Worm (Caenorhabditis elegans) whole organism, L4/young adult: Measurements from ENCODE around the gene snn-1.

Experiments used
- W03F9.2 ChIP-seq: fragments of 150-350 bp; optimal IDR thresholded peaks from 2 replicates; lab custom pipeline; 2014; ENCODE audit warnings: missing biosample characterization, missing genetic modification characterization
- dao-5 ChIP-seq: sonication (generic microtip); optimal IDR thresholded peaks from 2 replicates; lab custom pipeline; 2016; ENCODE audit warnings: missing genotype, missing genetic modification characterization, moderate library complexity, missing compliant biosample characterization
- him-1 ChIP-seq: sonication (generic microtip); optimal IDR thresholded peaks from 2 replicates; lab custom pipeline; 2016; ENCODE audit warnings: missing genotype, missing genetic modification reagents, missing genetic modification characterization, missing compliant biosample characterization

The snn-1 gene

DNA sequence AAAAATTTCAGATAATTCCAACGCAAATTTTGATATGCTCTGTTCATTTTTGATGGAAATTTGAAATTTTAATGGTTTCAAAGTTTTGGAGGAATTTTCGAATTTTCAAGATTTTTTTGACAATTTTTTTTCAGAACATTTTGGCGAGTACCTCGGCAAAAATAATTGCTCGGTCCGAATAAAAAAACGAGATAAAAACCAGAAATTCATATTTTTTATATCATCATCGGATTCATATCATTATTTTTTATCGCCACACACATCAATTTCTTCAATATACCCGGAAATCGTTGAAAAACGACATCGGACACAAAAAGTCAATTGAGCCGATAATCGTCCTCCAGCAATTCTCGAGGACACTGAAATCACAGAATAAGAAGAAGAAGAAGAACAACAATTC lies 23.1 kb downstream of the snn-1 start:
- no peak for TF ChIP-seq him-1 (tag; lab: Kevin White, UChicago)
- TF ChIP-seq dao-5, result no peak
- TF ChIP-seq W03F9.2, result no peak

DNA sequence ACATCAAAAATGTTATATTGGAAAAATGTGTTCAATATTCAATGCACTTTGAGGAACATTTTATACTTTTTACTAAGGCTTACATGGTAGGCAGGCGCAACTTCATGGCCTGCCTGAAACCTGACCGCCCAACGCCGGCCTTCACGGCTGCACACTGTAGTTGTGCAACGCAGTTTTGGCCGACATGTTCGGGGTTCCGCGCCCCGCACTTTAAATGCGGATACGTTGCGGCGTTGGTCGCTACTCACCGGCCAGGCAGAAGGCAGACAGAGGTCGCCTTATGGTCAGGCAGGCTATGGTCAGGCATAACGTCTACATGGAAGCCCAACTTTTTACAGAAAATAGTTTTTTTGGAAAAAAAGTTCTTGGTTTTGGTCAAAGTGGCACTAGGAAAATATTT lies 24.2 kb downstream of the snn-1 start:
- TF ChIP-seq W03F9.2, result no peak
- TF ChIP-seq him-1 (tag; lab: Kevin White, UChicago), result no peak
- no peak for TF ChIP-seq dao-5

DNA sequence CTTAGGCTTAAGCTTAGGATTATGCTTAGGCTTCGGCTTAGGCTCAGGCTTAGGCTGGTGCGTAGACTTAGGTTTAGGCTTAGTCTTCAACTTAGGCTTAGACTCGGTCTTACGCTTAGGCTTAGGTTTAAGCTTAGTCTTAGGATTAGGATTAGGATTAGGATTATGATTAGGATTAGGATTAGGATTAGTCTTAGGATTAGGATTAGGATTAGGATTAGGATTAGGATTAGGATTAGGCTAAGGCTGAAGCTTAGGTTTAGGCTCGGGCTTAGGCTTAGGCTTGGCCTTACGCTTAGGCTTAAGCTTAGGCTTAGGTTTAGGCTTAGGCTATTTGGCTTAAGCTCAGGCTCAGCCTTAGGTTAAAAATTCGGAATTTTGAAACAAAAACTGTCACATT lies 29.8 kb downstream of the snn-1 start:
- no peak for TF ChIP-seq dao-5
- no peak for TF ChIP-seq him-1 (tag; lab: Kevin White, UChicago)
- TF ChIP-seq W03F9.2, result no peak

DNA sequence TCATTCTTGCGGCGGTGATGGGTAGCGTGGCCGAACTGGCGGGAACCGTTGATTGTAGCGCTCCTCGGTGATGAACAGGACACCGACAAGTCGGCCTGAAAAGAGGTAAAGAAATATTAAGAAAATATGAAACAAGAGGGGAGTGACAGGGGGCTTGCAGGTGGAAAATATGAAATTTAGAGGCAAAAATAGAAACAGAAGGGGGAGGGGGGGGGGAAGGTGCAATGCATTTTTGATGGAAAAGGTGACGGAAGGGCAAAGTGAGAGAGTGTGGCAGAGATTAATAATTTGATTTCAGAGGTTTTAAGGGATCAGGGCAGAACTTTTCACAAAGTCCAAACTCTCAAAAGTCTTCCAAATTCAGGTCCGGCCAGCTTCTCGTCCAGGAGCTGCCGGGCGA lies 33.4 kb downstream of the snn-1 start, which contains the start of gene frpr-19:
Gene frpr-19, minus strand, starts transcription at position 101 of the 400 bp plus-strand sequence.
- TF ChIP-seq W03F9.2 (no peak), dao-5 (no peak), him-1 (tag; lab: Kevin White, UChicago) (no peak)

DNA sequence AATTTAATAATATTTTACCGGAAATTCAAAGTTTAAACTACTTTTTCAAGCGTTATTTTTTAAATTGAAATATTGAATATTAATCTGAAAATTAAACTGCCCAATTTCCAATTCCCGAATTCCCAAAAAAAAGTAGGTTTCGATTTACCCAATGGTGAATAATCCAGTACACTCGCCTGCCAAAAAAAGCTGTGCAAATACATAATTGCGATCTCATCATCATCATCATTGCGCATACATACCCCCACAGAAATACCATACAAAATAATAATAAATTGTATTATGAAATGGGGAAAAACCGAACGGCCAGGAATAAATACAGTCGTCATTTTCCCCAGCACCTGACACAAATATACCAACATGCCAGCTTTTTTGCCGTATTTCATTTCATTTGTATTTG lies 43.1 kb downstream of the snn-1 start, which contains the start of gene Y41D4A.1:
Gene Y41D4A.1, plus strand, starts transcription at position 301 of the 400 bp plus-strand sequence.
- TF ChIP-seq W03F9.2 (no peak), dao-5 (no peak), him-1 (tag; lab: Kevin White, UChicago) (no peak)

DNA sequence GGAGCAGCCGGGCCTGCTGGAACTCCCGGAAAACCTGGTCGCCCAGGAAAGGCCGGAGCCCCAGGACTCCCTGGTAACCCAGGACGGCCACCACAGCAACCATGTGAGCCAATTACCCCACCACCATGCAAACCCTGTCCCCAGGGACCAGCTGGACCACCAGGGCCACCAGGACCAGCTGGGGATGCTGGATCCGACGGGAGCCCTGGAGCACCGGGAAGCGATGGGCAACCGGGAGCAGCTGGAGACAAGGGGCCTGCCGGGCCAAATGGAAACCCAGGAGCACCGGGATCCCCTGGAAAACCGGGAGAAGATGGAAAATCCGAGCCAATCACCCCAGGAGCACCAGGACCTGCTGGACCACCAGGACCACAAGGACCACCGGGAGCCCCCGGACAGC lies 45.8 kb downstream of the snn-1 start:
- TF ChIP-seq him-1 (tag; lab: Kevin White, UChicago) (no peak), W03F9.2 (no peak), dao-5 (no peak)

DNA sequence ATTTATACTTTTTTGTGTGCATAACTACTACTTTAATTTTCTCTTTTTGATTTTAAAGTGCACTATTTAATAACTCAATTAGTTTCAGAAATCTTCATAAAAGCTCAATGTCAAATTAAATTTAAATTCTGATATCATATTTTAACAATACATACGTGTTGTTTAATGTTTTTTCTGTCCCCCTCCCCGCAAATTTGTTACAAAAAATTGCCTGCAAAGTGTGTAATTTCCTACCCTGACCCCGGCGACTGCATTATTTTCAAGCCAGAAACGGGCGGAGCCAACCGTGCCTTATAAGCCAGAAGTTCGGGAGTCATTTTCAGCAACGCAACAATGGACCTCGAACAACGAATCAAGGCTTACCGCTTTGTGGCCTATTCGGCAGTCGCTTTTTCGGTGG lies 46.6 kb downstream of the snn-1 start, which contains the start of gene col-108:
Gene col-108, plus strand, starts transcription at position 301 of the 400 bp plus-strand sequence.
- TF ChIP-seq dao-5 (no peak), him-1 (tag; lab: Kevin White, UChicago) (no peak), W03F9.2 (no peak)

DNA sequence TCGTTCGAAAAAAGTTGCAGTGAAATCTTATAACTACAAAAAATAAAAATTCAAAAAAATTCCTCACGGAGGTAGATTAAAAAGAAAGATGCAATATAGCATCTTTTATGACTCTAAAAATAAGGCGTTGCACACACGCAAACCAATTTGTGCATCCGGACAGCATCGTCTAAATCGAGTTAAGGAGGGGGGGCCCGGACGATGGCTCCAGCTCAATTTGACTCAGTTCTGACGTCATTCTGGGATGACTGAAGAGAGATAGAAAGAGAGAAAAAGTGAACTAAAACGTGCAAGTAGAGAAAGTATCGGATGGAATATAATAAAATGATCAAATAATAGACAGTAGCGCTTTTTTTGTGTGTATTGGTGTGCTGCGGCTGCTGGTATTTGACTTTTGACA lies 49.0 kb downstream of the snn-1 start:
- no peak for TF ChIP-seq W03F9.2
- TF ChIP-seq him-1 (tag; lab: Kevin White, UChicago), result peak; percentile 21
- no peak for TF ChIP-seq dao-5

DNA sequence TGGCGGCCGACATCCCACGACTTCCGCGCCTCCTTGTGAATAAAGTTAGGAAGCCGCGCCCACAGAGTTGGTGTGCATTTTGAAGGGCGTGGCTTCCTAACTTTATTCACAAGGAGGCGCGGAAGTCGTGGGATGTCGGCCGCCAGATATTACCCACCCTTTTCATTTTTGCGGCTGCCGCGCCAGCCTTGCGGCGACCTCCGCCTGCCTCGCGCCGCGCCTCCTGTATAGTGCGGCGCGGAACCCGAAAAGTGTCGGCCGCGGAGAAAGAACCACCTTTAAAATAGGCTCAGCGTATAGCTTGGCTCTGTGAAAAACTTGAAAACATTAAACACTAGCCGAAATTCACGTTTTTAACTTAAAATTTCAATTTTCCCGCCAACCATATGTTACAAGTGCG lies 51.5 kb downstream of the snn-1 start:
- no peak for TF ChIP-seq him-1 (tag; lab: Kevin White, UChicago)
- no peak for TF ChIP-seq W03F9.2
- no peak for TF ChIP-seq dao-5

DNA sequence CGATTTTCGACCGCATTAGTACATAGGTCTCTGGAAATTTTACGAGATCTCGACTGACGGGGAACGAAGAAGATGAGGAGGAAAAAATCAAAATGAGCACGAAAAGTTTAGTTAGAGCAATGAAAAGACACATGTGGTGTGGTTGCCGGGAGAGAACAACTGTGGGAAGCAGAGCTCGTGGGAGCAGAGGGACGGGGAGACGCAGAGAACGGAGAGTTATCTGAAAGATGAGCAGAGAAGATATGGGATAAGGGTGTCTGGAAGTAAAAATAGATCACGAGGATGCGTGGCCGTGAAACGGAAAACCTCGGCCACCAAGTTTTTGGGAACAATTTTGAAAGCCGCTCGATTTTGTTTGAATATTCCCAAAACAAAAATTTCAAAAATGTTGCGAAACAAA lies 53.4 kb downstream of the snn-1 start, which contains the start of gene Y41D4A.7:
Gene Y41D4A.7, minus strand, starts transcription at position 18 of the 400 bp plus-strand sequence.
- TF ChIP-seq W03F9.2 (no peak), dao-5 (no peak), him-1 (tag; lab: Kevin White, UChicago) (no peak)

DNA sequence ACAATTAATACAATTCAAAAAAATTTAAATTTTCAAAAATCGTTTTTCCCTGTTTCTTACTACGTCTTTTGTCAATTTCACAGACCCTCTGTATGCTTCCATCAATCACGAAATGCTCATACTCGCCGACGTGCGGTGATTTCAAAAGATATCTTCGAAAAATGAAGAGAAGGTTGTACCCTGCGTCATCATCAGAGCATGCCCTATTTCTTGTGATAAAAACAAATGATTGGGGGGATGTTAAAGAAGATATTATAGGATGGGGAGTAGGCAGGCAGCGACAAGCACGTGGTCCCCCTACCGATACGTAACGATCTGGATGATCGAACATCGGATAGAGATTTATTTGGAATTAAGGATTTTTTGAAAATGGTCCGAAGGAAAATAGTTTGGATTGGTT lies 56.3 kb downstream of the snn-1 start:
- TF ChIP-seq W03F9.2, result no peak
- TF ChIP-seq dao-5, result no peak
- no peak for TF ChIP-seq him-1 (tag; lab: Kevin White, UChicago)
